Fruit fly (Drosophila melanogaster): ENCODE results near the gene CG8813.

Gene CG8813

dm6 chr2L:2883703-2884294 is 14.3 kb downstream of the CG8813 start:
- TF ChIP-seq svp (GFP tag): peak; percentile 64
- no peak for TF ChIP-seq Sox14 (GFP tag; optimal IDR thresholded peaks at IDR 0.05)
- TF ChIP-seq fkh (GFP tag; optimal IDR thresholded peaks at IDR 0.05): no peak
- TF ChIP-seq CG6792 (GFP tag; optimal IDR thresholded peaks at IDR 0.05): no peak
- TF ChIP-seq Met (GFP tag; optimal IDR thresholded peaks at IDR 0.05): no peak

DNA sequence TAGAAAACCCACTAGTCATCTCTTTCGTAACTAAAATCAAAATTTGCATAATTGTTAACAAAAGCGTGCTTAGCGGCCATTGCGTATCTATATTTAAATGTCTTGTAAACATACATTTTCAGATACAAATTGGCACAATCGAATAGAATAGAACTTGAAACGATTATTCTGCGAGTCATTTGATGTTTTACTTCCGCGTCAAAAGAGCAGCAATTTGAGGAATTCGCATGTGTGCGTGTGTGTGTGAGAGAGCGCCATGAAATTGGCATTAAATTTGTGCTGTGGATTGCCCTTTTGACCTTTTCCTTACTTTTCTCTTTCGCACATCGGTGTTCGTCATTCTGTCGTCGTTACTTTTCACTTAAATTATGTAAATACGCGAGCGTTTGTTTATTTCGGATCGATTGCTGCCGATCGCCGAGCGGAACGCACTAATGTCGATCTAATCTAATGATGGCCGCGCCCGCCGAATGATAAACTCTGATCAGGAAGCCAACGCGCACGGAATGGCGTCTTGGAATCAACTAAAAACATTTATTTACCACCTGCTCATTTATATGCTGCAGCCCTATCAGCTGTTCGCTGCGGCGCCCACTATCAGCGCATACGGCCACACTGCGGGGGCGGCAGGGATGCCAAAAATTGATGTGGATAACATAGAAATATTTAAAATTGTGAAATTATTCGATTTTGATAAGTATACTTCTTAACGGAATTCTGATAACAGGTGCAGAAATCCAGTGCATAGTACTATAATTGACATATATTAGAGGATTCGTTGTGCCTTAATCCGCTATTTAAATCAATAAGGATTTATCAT is 15.4 kb downstream of the CG8813 start:
- TF ChIP-seq CG34406 (GFP tag; optimal IDR thresholded peaks at IDR 0.05) (no peak), OdsH (GFP tag; optimal IDR thresholded peaks at IDR 0.05) (no peak), ss (GFP tag; optimal IDR thresholded peaks at IDR 0.05) (peak; percentile 6 to 20), topi (GFP tag; optimal IDR thresholded peaks at IDR 0.05) (no peak), Met (GFP tag; optimal IDR thresholded peaks at IDR 0.05) (no peak), Smox (GFP tag; optimal IDR thresholded peaks at IDR 0.05) (no peak), pdm3 (GFP tag; optimal IDR thresholded peaks at IDR 0.05) (peak; percentile 33), CG6163 (GFP tag; IDR thresholded peaks at IDR 0.05) (peak; percentile 53; the same call in 1 of the 3 replicates), Eip78C (GFP tag) (no peak), CG8632 (GFP tag; optimal IDR thresholded peaks at IDR 0.05) (no peak), Sox14 (GFP tag; optimal IDR thresholded peaks at IDR 0.05) (no peak), Eip75B (GFP tag; optimal IDR thresholded peaks at IDR 0.05) (no peak), dac (GFP tag; optimal IDR thresholded peaks at IDR 0.05) (no peak), esn (GFP tag; optimal IDR thresholded peaks at IDR 0.05) (no peak), CG11294 (GFP tag; IDR thresholded peaks at IDR 0.05) (0 out of 2 replicates have a peak, but pooled peaks have one; percentile 32), CG16779 (tag; optimal IDR thresholded peaks at IDR 0.05) (no peak), fd85E (GFP tag; optimal IDR thresholded peaks at IDR 0.05) (no peak), CG8319 (GFP tag; optimal IDR thresholded peaks at IDR 0.05) (no peak), lz (GFP tag; optimal IDR thresholded peaks at IDR 0.05) (no peak), Lpt (GFP tag; optimal IDR thresholded peaks at IDR 0.05) (no peak), Hr39 (GFP tag; optimal IDR thresholded peaks at IDR 0.05) (no peak), svp (GFP tag) (peak; percentile 92), CG8119 (GFP tag; IDR thresholded peaks at IDR 0.05) (no peak), Ets21C (GFP tag; optimal IDR thresholded peaks at IDR 0.05) (no peak), CG6792 (GFP tag; optimal IDR thresholded peaks at IDR 0.05) (no peak), CG10669 (GFP tag; optimal IDR thresholded peaks at IDR 0.05) (no peak), Sox15 (GFP tag; optimal IDR thresholded peaks at IDR 0.05) (no peak), Hr4 (GFP tag; optimal IDR thresholded peaks at IDR 0.05) (no peak), CG3919 (GFP tag; optimal IDR thresholded peaks at IDR 0.05) (no peak), eg (GFP tag; IDR thresholded peaks at IDR 0.05) (0 out of 3 replicates have a peak, but pooled peaks have one; percentile 48), CG9139 (GFP tag; optimal IDR thresholded peaks at IDR 0.05) (no peak), CG15336 (GFP tag; IDR thresholded peaks at IDR 0.05) (no peak; the same call in 1 of the 2 replicates), CG1621 (tag; optimal IDR thresholded peaks at IDR 0.05) (peak; percentile 3), vri (GFP tag; optimal IDR thresholded peaks at IDR 0.05) (peak; percentile 40), CG11762 (GFP tag; optimal IDR thresholded peaks at IDR 0.05; ENCODE audit: insufficient read depth) (no peak), fkh (GFP tag; optimal IDR thresholded peaks at IDR 0.05) (peak; percentile 53), CG6276 (GFP tag; optimal IDR thresholded peaks at IDR 0.05) (peak; percentile 7), net (GFP tag; optimal IDR thresholded peaks at IDR 0.05) (peak; percentile 13), Sox102F (GFP tag; optimal IDR thresholded peaks at IDR 0.05) (no peak), CG32006 (GFP tag; optimal IDR thresholded peaks at IDR 0.05) (peak; percentile 43), CG11902 (GFP tag; optimal IDR thresholded peaks at IDR 0.05) (no peak), CG4318 (GFP tag; optimal IDR thresholded peaks at IDR 0.05) (no peak), CG7368 (GFP tag; optimal IDR thresholded peaks at IDR 0.05) (no peak), CG6854 (GFP tag; optimal IDR thresholded peaks at IDR 0.05) (peak; percentile 61), spab (GFP tag; optimal IDR thresholded peaks at IDR 0.05) (no peak), CG3032 (tag; optimal IDR thresholded peaks at IDR 0.05) (peak; percentile 28), Blimp-1 (GFP tag; optimal IDR thresholded peaks at IDR 0.05) (no peak)

All from whole organism, prepupa.